Worm (Caenorhabditis elegans) whole organism, young adult: ENCODE data around the gene grl-23.

Source experiments
- ama-1 ChIP-seq, 3 experiments: fragments of 150-350 bp in 1 of 3; sonication (generic microtip) in 2 of 3; optimal IDR thresholded peaks; 2 replicates each; lab custom pipeline; 2014 to 2018; ENCODE audit warnings: missing biosample characterization in 2 of 3, missing genetic modification characterization in 2 of 3, missing genetic modification reagents in 2 of 3
- atf-7 ChIP-seq: sonication (generic microtip); optimal IDR thresholded peaks from 2 replicates; lab custom pipeline; 2017; ENCODE audit warnings: mild to moderate bottlenecking, missing genetic modification characterization, missing compliant biosample characterization
- ccch-3 ChIP-seq: fragments of 200-800 bp; sonication (Bioruptor generic); optimal IDR thresholded peaks from 2 replicates; lab custom pipeline; 2018; ENCODE audit warnings: mild to moderate bottlenecking, missing genetic modification characterization, missing compliant biosample characterization
- cebp-2 ChIP-seq: fragments of 200-800 bp; sonication (Bioruptor generic); IDR thresholded peaks from 2 replicates; pipeline ENCODE4 v1.3.6; 2022; ENCODE audit warnings: missing genetic modification characterization, missing compliant biosample characterization
- egrh-3 ChIP-seq: fragments of 200-800 bp; sonication (Bioruptor generic); IDR thresholded peaks from 2 replicates; pipeline ENCODE4 v1.3.6; 2022; ENCODE audit warnings: missing genetic modification reagents, missing genetic modification characterization, missing compliant biosample characterization
- hrde-1 ChIP-seq: sonication (generic microtip); optimal IDR thresholded peaks from 2 replicates; lab custom pipeline; 2016; ENCODE audit warnings: missing genetic modification characterization, mild to moderate bottlenecking, missing compliant biosample characterization, moderate library complexity, missing genotype, missing genetic modification reagents, borderline replicate concordance
- mcd-1 ChIP-seq: fragments of 200-800 bp; sonication (Bioruptor generic); IDR thresholded peaks from 2 replicates; pipeline ENCODE4 v1.3.6; 2022; ENCODE audit warnings: missing genetic modification reagents, missing genetic modification characterization, missing compliant biosample characterization
- pha-4 ChIP-seq: fragments of 150-350 bp; sonication (generic microtip); optimal IDR thresholded peaks from 2 replicates; lab custom pipeline; 2014; ENCODE audit warnings: missing biosample characterization, missing genetic modification reagents, missing genetic modification characterization
- snpc-4 ChIP-seq, 5 experiments: fragments of 150-350 bp in 1 of 5; sonication (generic microtip) in 4 of 5; optimal IDR thresholded peaks; 2 replicates each; lab custom pipeline; 2014 to 2018; ENCODE audit warnings: missing genetic modification characterization in 5 of 5, missing biosample characterization in 3 of 5, antibody characterized with exemption in 2 of 5, mild to moderate bottlenecking in 2 of 5, missing compliant biosample characterization in 2 of 5, missing genotype in 2 of 5, moderate library complexity in 2 of 5, missing genetic modification reagents in 1 of 5
- ztf-25 ChIP-seq: fragments of 200-800 bp; sonication (Bioruptor generic); IDR thresholded peaks from 2 replicates; pipeline ENCODE4 v1.3.6; 2022; ENCODE audit warnings: missing genetic modification reagents, missing genetic modification characterization, missing compliant biosample characterization

DNA sequence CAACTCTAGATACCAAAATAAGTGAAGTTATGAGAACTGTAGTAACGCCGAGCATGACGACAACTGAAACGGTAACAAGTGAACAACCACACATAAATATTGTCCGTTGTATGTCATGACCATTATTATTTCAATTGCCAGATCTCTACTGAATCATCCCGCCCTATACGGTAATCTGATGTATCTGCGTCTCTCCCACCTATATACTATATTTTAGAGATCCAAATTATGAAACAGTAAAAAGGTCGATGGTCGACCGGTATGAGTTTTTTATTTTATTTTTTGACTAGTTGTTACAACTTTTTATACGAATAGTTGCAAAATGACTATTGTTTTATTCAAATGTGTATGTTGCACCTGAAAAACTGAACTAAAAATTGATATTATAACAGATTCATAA is 13.9 kb upstream of the grl-23 start, which contains the start of gene ttr-43:
- no peak for TF ChIP-seq hrde-1 (tag; lab: Kevin White, UChicago)
- no peak for TF ChIP-seq egrh-3 (GFP tag; lab: Robert Waterston, UW)
- TF ChIP-seq ccch-3 (GFP tag; lab: Kevin White, UChicago), result no peak
- TF ChIP-seq pha-4 (tag; lab: Kevin White, UChicago), result no peak
- no peak for TF ChIP-seq ama-1 (optimal IDR thresholded peaks at IDR 0.05; lab: Kevin White, UChicago)
- TF ChIP-seq ama-1 (GFP tag; optimal IDR thresholded peaks at IDR 0.05; lab: Kevin White, UChicago), result no peak
- no peak for TF ChIP-seq cebp-2
- no peak for TF ChIP-seq mcd-1 (GFP tag; lab: Robert Waterston, UW)
- no peak for TF ChIP-seq snpc-4 (GFP tag; optimal IDR thresholded peaks at IDR 0.05; lab: Kevin White, UChicago)
- no peak for TF ChIP-seq snpc-4 (tag; optimal IDR thresholded peaks at IDR 0.05; lab: Kevin White, UChicago)
- no peak for TF ChIP-seq atf-7
- no peak for TF ChIP-seq ztf-25 (GFP tag; lab: Robert Waterston, UW)
